Worm (Caenorhabditis elegans) whole organism, L4/young adult: Measurements from ENCODE around the gene F43H9.4.

Experiments used
- W03F9.2 ChIP-seq: fragments of 150-350 bp; optimal IDR thresholded peaks from 2 replicates; lab custom pipeline; 2014; ENCODE audit warnings: missing biosample characterization, missing genetic modification characterization
- dao-5 ChIP-seq: sonication (generic microtip); optimal IDR thresholded peaks from 2 replicates; lab custom pipeline; 2016; ENCODE audit warnings: missing genotype, missing genetic modification characterization, moderate library complexity, missing compliant biosample characterization
- him-1 ChIP-seq: sonication (generic microtip); optimal IDR thresholded peaks from 2 replicates; lab custom pipeline; 2016; ENCODE audit warnings: missing genotype, missing genetic modification reagents, missing genetic modification characterization, missing compliant biosample characterization

Gene F43H9.4

DNA sequence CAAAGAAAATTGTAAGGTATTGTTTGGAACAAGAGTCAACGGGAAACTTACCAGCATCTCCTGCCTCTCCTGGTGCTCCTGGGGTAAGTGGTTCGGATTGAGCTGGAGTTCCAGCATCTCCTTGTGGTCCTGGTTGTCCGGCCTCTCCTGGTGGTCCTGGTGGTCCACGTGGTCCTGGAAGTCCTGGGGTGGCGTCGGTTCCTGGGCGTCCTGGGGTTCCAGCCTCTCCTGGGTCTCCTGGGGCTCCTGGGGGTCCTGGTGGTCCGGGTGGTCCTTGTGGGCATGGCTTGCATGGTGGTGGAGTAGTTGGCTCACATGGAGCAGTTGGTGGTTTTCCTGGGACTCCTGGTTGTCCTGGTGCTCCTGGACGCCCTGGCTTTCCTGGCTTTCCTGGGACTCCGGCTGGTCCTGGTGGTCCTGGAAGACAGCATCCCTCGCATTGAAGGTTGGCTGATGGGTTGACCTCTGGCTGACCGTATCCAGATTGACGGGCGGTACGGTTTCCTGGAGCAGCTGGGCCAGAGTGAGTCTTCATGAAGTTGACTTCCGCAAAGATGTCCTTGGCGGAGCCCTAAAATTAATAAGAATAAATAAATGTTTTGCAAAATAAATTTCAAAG lies 23.7 kb downstream of the F43H9.4 start:
- TF ChIP-seq him-1: no peak
- TF ChIP-seq dao-5: no peak
- no peak for TF ChIP-seq W03F9.2 (tag; lab: Kevin White, UChicago)

DNA sequence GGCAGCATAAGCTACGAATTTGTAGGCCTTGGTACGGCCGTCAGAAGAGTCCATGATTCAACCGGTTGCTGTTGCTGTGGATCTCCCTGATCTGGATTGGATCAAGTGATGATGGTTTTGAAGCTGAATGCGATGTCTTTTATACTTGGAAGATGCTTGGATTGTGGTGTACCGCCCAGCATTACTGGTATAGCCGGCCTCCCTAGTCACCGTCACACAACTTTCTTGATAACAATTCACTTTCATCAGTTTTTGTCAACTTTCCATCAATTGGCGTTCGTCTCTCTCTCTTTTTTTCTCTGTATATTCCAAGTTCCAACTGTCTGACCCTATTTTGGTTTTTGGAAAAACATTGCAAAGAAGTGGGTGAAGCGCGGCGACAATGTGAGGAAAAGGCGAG lies 24.3 kb downstream of the F43H9.4 start, which contains the start of gene col-43:
Gene col-43, minus strand, starts transcription at position 101 of the 400 bp plus-strand sequence.
- TF ChIP-seq dao-5: no peak
- TF ChIP-seq him-1: no peak
- no peak for TF ChIP-seq W03F9.2 (tag; lab: Kevin White, UChicago)

DNA sequence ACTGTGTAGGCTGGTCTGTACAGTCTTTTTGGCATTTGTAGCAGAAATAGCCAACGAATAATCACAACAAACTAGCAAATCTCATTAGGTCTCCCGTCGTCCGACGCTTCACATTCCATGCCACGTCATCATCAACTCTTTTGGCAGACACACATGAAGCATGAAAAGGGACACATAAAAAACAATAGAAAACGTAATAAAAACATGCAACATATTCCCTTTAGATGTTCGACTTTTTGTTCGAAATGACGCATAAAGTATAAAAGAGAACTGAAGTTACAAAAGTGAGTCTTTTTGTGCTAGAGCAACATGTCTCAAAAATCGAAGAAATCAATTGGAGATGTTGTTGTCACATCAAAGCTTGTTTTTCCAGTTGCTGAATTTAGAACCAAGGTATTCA lies 25.3 kb downstream of the F43H9.4 start, which contains the start of gene sth-1:
Gene sth-1, plus strand, starts transcription at position 301 of the 400 bp plus-strand sequence.
- no peak for TF ChIP-seq W03F9.2 (tag; lab: Kevin White, UChicago)
- TF ChIP-seq him-1: no peak
- TF ChIP-seq dao-5: no peak

DNA sequence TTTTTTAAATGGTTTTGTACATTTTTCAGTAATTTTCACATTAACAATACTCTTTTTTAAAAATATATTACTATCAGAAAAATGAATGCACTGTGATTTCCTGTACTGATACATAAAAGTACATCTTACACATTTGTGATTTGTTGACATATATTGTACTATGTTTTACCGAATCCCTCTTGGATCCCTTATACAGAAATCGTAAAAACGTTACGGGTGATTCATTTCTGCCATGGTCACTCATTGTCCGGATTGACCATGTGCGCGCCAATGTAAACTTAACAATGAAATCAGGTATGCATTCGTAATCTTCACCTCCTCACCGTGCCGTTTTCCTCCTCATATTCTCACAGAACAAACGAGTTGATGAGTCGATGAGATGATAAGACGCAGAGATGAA lies 27.6 kb downstream of the F43H9.4 start, which contains the start of gene ZC513.2:
Gene ZC513.2, plus strand, starts transcription at position 301 of the 400 bp plus-strand sequence.
- TF ChIP-seq dao-5 (no peak), him-1 (no peak)

DNA sequence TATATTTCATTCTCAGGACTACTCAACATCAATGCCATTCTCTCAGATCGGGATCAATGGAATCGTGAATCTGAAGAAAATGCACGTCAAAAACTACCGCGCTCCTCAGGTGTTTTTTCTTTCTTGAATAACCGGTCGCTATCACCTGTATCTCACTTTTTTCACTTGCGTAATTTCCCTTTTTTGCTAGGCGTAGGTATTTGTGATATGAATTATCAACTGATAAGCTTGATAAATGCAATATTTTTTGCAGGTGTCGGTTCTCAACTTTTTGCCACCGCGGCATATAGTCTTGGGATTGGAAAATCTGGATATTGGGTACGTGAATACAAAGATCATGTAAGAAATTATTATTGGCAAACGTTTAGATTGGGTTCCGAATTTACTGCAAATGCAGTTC lies 28.7 kb downstream of the F43H9.4 start:
- TF ChIP-seq dao-5 (no peak), him-1 (no peak), W03F9.2 (tag; lab: Kevin White, UChicago) (no peak)

DNA sequence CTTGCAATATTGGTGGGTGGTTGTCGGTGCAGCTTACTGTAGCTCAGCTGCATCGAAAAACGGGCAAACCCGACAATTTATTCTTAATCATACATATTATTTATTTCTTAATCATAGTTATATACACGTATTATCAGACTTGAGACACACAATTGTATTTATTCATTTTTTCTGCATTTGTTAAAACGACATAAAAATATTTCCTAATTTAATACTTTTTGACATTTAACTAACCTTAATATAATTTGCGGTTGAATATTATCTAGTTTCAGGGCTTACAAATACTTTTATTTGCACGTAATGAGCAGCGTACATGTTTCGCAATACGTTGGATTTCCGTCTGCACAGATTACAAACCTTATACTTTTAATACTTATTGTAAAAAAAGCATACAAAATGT lies 31.9 kb downstream of the F43H9.4 start, which contains the start of gene str-138:
Gene str-138, plus strand, starts transcription at position 301 of the 400 bp plus-strand sequence.
- TF ChIP-seq W03F9.2 (tag; lab: Kevin White, UChicago) (no peak), dao-5 (no peak), him-1 (no peak)

DNA sequence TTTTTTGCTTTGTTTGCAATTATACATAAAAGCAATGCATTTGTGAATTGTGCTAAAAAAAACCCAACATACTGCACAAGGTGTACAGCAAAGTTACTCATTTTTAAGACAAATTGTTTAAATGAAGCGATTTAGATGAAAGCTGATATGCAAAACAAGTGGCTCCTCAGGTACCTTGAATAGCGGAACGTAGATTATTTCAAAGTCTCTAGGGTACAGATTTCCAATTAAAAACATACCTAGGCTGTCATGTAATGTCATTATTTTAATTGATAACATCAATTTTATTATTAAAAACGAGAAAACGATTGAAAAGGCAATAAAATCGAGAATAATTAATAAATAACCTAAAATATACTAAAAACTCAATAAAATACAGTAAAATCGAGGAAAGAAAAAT lies 35.6 kb downstream of the F43H9.4 start, which contains the start of gene str-139:
Gene str-139, minus strand, starts transcription at position 101 of the 400 bp plus-strand sequence.
- no peak for TF ChIP-seq W03F9.2 (tag; lab: Kevin White, UChicago)
- TF ChIP-seq dao-5: no peak
- TF ChIP-seq him-1: no peak

DNA sequence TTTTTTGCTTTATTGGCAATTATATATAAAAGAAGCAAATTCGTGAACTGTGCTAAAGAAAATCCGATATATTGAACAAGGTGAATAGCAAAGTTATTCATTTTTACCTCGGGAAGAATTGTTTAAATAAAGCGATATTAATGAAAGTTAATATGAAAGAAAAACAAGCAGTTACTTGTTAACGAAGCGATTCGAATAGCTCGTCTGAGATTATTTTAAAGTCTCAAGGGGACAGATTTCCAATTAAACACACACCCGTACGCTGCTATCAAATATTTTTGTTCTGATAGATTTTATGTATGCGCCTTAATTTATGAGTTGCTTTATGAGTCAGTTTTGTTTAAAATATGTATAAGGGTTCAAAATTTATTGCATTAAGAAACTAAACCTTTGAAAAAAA lies 41.3 kb downstream of the F43H9.4 start, which contains the start of gene str-140:
Gene str-140, minus strand, starts transcription at position 101 of the 400 bp plus-strand sequence.
- TF ChIP-seq W03F9.2 (tag; lab: Kevin White, UChicago) (no peak), dao-5 (no peak), him-1 (no peak)

DNA sequence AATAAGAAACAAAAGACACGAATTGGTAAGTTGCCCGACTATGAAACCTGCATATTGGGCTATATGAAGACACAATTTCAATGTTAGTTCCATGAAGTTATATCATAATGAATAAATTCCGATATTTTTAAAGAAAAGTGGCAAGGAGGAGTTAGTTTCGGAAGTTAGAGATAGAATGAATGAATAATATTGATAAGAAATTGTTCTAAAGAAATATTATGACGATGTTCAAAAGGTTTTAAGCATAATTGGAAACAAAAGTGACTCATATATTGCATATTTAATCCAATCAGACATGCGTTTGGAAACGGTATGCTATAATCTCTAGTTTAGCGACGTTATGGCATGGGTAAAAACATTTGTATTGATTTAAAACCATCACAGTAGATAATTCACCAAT lies 43.1 kb downstream of the F43H9.4 start, which contains the start of gene str-143:
Gene str-143, minus strand, starts transcription at position 101 of the 400 bp plus-strand sequence.
- TF ChIP-seq him-1: no peak
- TF ChIP-seq W03F9.2 (tag; lab: Kevin White, UChicago): no peak
- TF ChIP-seq dao-5: no peak

DNA sequence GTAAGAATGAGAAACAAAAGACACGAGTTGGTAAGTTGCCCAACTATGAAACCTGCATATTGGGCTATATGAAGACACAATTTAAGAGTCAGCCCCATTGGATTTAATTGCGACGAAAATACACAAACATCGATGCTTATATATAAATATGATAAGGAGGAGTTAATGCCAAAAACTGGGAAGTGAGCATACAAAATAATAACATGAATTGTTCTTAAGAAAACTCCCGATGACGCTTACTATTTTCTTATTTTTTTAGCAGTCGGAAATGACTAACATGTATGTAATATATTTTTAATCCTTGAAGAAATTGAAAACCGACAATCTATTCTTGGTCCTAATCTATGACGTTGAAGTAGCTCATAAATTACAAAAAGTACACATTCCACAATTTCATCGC lies 45.5 kb downstream of the F43H9.4 start, which contains the start of gene str-144:
Gene str-144, minus strand, starts transcription at position 101 of the 400 bp plus-strand sequence.
- no peak for TF ChIP-seq him-1
- no peak for TF ChIP-seq W03F9.2 (tag; lab: Kevin White, UChicago)

DNA sequence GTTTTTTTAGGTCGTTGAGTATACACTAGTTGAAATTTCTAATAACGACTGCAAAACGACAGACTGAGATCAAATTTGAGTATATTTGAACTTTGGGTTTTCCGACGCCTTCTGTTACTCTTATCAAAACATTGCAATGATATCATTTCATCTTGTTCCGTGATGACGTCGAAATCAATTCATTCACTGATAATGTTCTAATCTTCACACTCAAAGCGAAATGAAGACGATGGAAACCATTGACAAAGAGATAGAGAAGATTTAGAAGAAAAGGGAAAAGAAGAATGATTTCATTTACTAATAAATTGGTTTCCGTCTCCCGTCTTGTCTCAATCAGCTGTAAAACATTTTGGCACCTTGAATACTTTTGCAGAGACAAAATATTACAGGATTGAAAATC lies 46.7 kb downstream of the F43H9.4 start:
- TF ChIP-seq dao-5 (no peak), W03F9.2 (tag; lab: Kevin White, UChicago) (no peak), him-1 (no peak)

DNA sequence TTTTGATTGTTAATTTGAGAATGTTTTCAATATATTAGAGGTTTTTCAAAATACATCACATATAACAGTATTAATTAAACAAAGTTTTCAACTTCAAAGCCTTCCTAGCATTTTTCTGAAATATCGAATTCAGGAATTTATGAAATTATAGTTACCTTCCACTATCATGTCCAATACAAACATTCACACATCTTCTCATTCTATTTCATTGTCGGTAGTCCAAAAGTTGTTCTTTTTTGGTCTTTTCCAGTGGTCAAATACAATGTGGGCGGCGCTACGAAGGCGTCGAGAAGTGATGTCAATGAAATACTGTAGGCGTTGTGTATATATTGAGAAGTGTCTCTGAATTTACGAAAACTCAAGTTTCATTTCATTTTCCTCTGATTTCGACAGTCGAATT lies 49.2 kb downstream of the F43H9.4 start, which contains the start of gene catp-3:
Gene catp-3, plus strand, starts transcription at position 301 of the 400 bp plus-strand sequence.
- TF ChIP-seq W03F9.2 (tag; lab: Kevin White, UChicago) (no peak), him-1 (no peak), dao-5 (no peak)
